Worm (Caenorhabditis elegans) whole organism, young adult: ENCODE measurements around the gene srbc-50.

Experiments
- B0019.2 ChIP-seq: fragments of 200-800 bp; sonication (Bioruptor generic); conservative IDR thresholded peaks from 2 replicates; pipeline ENCODE4 v1.3.6; 2022; ENCODE audit warnings: missing genetic modification reagents, missing genetic modification characterization, missing compliant biosample characterization
- B0035.1 ChIP-seq: sonication (generic microtip); optimal IDR thresholded peaks from 2 replicates; lab custom pipeline; 2016; ENCODE audit warnings: missing genetic modification characterization, mild to moderate bottlenecking, missing compliant biosample characterization, missing genotype, missing genetic modification reagents
- B0261.1 ChIP-seq: sonication (generic microtip); optimal IDR thresholded peaks from 2 replicates; lab custom pipeline; 2016; ENCODE audit warnings: mild to moderate bottlenecking, missing genetic modification characterization, moderate library complexity, missing compliant biosample characterization
- C17E4.6 ChIP-seq: fragments of 200-800 bp; sonication (Bioruptor generic); IDR thresholded peaks from 2 replicates; pipeline ENCODE4 v1.3.6; 2022; ENCODE audit warnings: missing genetic modification reagents, missing genetic modification characterization, missing compliant biosample characterization
- F22D6.2 ChIP-seq: sonication (generic microtip); optimal IDR thresholded peaks from 2 replicates; lab custom pipeline; 2016; ENCODE audit warnings: mild to moderate bottlenecking, missing genetic modification characterization, missing compliant biosample characterization
- F33H1.4 ChIP-seq: fragments of 200-800 bp; sonication (Bioruptor generic); IDR thresholded peaks from 2 replicates; pipeline ENCODE4 v1.3.6; 2022; ENCODE audit warnings: missing genetic modification reagents, missing genetic modification characterization, missing compliant biosample characterization
- F39B2.1 ChIP-seq: fragments of 200-800 bp; sonication (Bioruptor generic); IDR thresholded peaks from 2 replicates; pipeline ENCODE4 v1.3.6; 2022; ENCODE audit warnings: missing genetic modification reagents, missing genetic modification characterization, missing compliant biosample characterization
- K11D2.4 ChIP-seq: fragments of 200-800 bp; sonication (Bioruptor generic); IDR thresholded peaks from 2 replicates; pipeline ENCODE4 v1.3.6; 2022; ENCODE audit warnings: missing genetic modification reagents, missing genetic modification characterization, missing compliant biosample characterization
- K12H6.12 ChIP-seq: fragments of 200-800 bp; sonication (Bioruptor generic); optimal IDR thresholded peaks from 2 replicates; lab custom pipeline; 2018; ENCODE audit warnings: mild to moderate bottlenecking, missing genetic modification characterization, missing compliant biosample characterization
- T07F8.4 ChIP-seq: sonication (generic microtip); optimal IDR thresholded peaks from 2 replicates; lab custom pipeline; 2016; ENCODE audit warnings: mild to moderate bottlenecking, missing genetic modification characterization, moderate library complexity, missing compliant biosample characterization
- Y56A3A.18 ChIP-seq: fragments of 200-800 bp; sonication (Bioruptor generic); IDR thresholded peaks from 2 replicates; pipeline ENCODE4 v1.3.6; 2022; ENCODE audit warnings: missing genetic modification reagents, missing genetic modification characterization, missing compliant biosample characterization
- aptf-2 ChIP-seq: fragments of 200-800 bp; sonication (Bioruptor generic); conservative IDR thresholded peaks from 2 replicates; pipeline ENCODE4 v1.3.6; 2022; ENCODE audit warnings: missing genetic modification reagents, missing genetic modification characterization, missing compliant biosample characterization
- atf-7 ChIP-seq: sonication (generic microtip); optimal IDR thresholded peaks from 2 replicates; lab custom pipeline; 2017; ENCODE audit warnings: mild to moderate bottlenecking, missing genetic modification characterization, missing compliant biosample characterization
- athp-1 ChIP-seq: sonication (generic microtip); optimal IDR thresholded peaks from 2 replicates; lab custom pipeline; 2017; ENCODE audit warnings: mild to moderate bottlenecking, missing genetic modification characterization, missing compliant biosample characterization
- attf-6 ChIP-seq: fragments of 200-800 bp; sonication (Bioruptor generic); IDR thresholded peaks from 2 replicates; pipeline ENCODE4 v1.3.6; 2022; ENCODE audit warnings: missing genetic modification reagents, missing genetic modification characterization, missing compliant biosample characterization
- bed-2 ChIP-seq: fragments of 200-800 bp; sonication (Bioruptor generic); IDR thresholded peaks from 2 replicates; pipeline ENCODE4 v1.3.6; 2022; ENCODE audit warnings: missing genetic modification reagents, missing genetic modification characterization, missing compliant biosample characterization
- ceh-100 ChIP-seq: fragments of 200-800 bp; sonication (Bioruptor generic); IDR thresholded peaks from 2 replicates; pipeline ENCODE4 v1.3.6; 2022; ENCODE audit warnings: missing genetic modification reagents, missing genetic modification characterization, missing compliant biosample characterization
- ceh-27 ChIP-seq: fragments of 200-800 bp; sonication (Bioruptor generic); optimal IDR thresholded peaks from 2 replicates; lab custom pipeline; 2018; ENCODE audit warnings: mild to moderate bottlenecking, missing genetic modification characterization, moderate library complexity, missing compliant biosample characterization
- ceh-40 ChIP-seq: fragments of 200-800 bp; sonication (Bioruptor generic); IDR thresholded peaks from 2 replicates; pipeline ENCODE4 v1.3.6; 2022; ENCODE audit warnings: missing genetic modification characterization, missing compliant biosample characterization
- efl-1 ChIP-seq: fragments of 150-350 bp; optimal IDR thresholded peaks from 2 replicates; lab custom pipeline; 2014; ENCODE audit warnings: missing biosample characterization, missing genetic modification reagents, missing genetic modification characterization
- egl-18 ChIP-seq: fragments of 200-800 bp; sonication (Bioruptor generic); IDR thresholded peaks from 2 replicates; pipeline ENCODE4 v1.3.6; 2022; ENCODE audit warnings: missing genetic modification reagents, missing genetic modification characterization, missing compliant biosample characterization
- ets-4 ChIP-seq: fragments of 200-800 bp; sonication (Bioruptor generic); optimal IDR thresholded peaks from 2 replicates; lab custom pipeline; 2018; ENCODE audit warnings: mild to moderate bottlenecking, missing genetic modification characterization, missing compliant biosample characterization
- fkh-3 ChIP-seq: sonication (generic microtip); optimal IDR thresholded peaks from 2 replicates; lab custom pipeline; 2016; ENCODE audit warnings: mild to moderate bottlenecking, missing genetic modification characterization, missing compliant biosample characterization
- hlh-26 ChIP-seq: fragments of 200-800 bp; sonication (Bioruptor generic); conservative IDR thresholded peaks from 2 replicates; pipeline ENCODE4 v1.3.6; 2022; ENCODE audit warnings: missing genetic modification reagents, missing genetic modification characterization, missing compliant biosample characterization
- hrde-1 ChIP-seq: sonication (generic microtip); optimal IDR thresholded peaks from 2 replicates; lab custom pipeline; 2016; ENCODE audit warnings: missing genetic modification characterization, mild to moderate bottlenecking, missing compliant biosample characterization, moderate library complexity, missing genotype, missing genetic modification reagents, borderline replicate concordance
- hsf-1 ChIP-seq: fragments of 200-800 bp; sonication (Bioruptor generic); IDR thresholded peaks from 2 replicates; pipeline ENCODE4 v1.3.6; 2022; ENCODE audit warnings: missing genetic modification reagents, missing genetic modification characterization, missing compliant biosample characterization
- lag-1 ChIP-seq: fragments of 200-800 bp; sonication (Bioruptor generic); IDR thresholded peaks from 2 replicates; pipeline ENCODE4 v1.3.6; 2022; ENCODE audit warnings: missing genetic modification reagents, missing genetic modification characterization, missing compliant biosample characterization
- lin-26 ChIP-seq: fragments of 200-800 bp; sonication (Bioruptor generic); IDR thresholded peaks from 2 replicates; pipeline ENCODE4 v1.3.6; 2022; ENCODE audit warnings: missing genetic modification reagents, missing genetic modification characterization, missing compliant biosample characterization
- lin-54 ChIP-seq: fragments of 200-800 bp; sonication (Bioruptor generic); optimal IDR thresholded peaks from 2 replicates; lab custom pipeline; 2018; ENCODE audit warnings: mild to moderate bottlenecking, missing genetic modification characterization, missing compliant biosample characterization
- lsl-1 ChIP-seq: fragments of 200-800 bp; sonication (Bioruptor generic); optimal IDR thresholded peaks from 2 replicates; lab custom pipeline; 2018; ENCODE audit warnings: mild to moderate bottlenecking, missing genetic modification characterization, moderate library complexity, missing compliant biosample characterization
- madf-10 ChIP-seq: sonication (generic microtip); optimal IDR thresholded peaks from 2 replicates; lab custom pipeline; 2016; ENCODE audit warnings: mild to moderate bottlenecking, missing genetic modification characterization, missing compliant biosample characterization
- madf-6 ChIP-seq: fragments of 200-800 bp; sonication (Bioruptor generic); IDR thresholded peaks from 2 replicates; pipeline ENCODE4 v1.3.6; 2022; ENCODE audit warnings: missing genetic modification reagents, missing genetic modification characterization, missing compliant biosample characterization
- nfya-1 ChIP-seq: sonication (generic microtip); optimal IDR thresholded peaks from 2 replicates; lab custom pipeline; 2017; ENCODE audit warnings: antibody characterized with exemption, missing compliant biosample characterization, missing genetic modification characterization, borderline replicate concordance; ENCODE audit not compliant: insufficient read depth
- nhr-179 ChIP-seq: sonication (generic microtip); optimal IDR thresholded peaks from 2 replicates; lab custom pipeline; 2016; ENCODE audit warnings: mild to moderate bottlenecking, missing genetic modification characterization, missing compliant biosample characterization
- nhr-27 ChIP-seq: fragments of 200-800 bp; sonication (Bioruptor generic); optimal IDR thresholded peaks from 2 replicates; lab custom pipeline; 2018; ENCODE audit warnings: mild to moderate bottlenecking, missing genetic modification characterization, moderate library complexity, missing compliant biosample characterization
- nhr-80 ChIP-seq: sonication (generic microtip); optimal IDR thresholded peaks from 2 replicates; lab custom pipeline; 2016; ENCODE audit warnings: missing genetic modification characterization, missing compliant biosample characterization
- nhr-90 ChIP-seq: sonication (generic microtip); optimal IDR thresholded peaks from 2 replicates; lab custom pipeline; 2016; ENCODE audit warnings: missing genotype, mild to moderate bottlenecking, missing genetic modification characterization, missing compliant biosample characterization
- pha-4 ChIP-seq: fragments of 150-350 bp; sonication (generic microtip); optimal IDR thresholded peaks from 2 replicates; lab custom pipeline; 2014; ENCODE audit warnings: missing biosample characterization, missing genetic modification reagents, missing genetic modification characterization
- repo-1 ChIP-seq: sonication (generic microtip); optimal IDR thresholded peaks from 2 replicates; lab custom pipeline; 2017; ENCODE audit warnings: mild to moderate bottlenecking, missing genetic modification characterization, missing compliant biosample characterization
- snpc-1.1 ChIP-seq: sonication (generic microtip); optimal IDR thresholded peaks from 2 replicates; lab custom pipeline; 2017; ENCODE audit warnings: missing genetic modification characterization, mild to moderate bottlenecking, missing compliant biosample characterization, antibody characterized with exemption, moderate library complexity, missing genotype, missing genetic modification reagents; ENCODE audit not compliant: insufficient read depth
- snpc-3.4 ChIP-seq: sonication (generic microtip); optimal IDR thresholded peaks from 2 replicates; lab custom pipeline; 2017; ENCODE audit warnings: missing genetic modification characterization, mild to moderate bottlenecking, missing compliant biosample characterization, antibody characterized with exemption, moderate library complexity, missing genotype, missing genetic modification reagents
- sptf-2 ChIP-seq: fragments of 200-800 bp; sonication (Bioruptor generic); optimal IDR thresholded peaks from 2 replicates; lab custom pipeline; 2018; ENCODE audit warnings: mild to moderate bottlenecking, missing genetic modification characterization, missing compliant biosample characterization
- tbp1 ChIP-seq: fragments of 200-800 bp; sonication (Bioruptor generic); optimal IDR thresholded peaks from 2 replicates; lab custom pipeline; 2018; ENCODE audit warnings: mild to moderate bottlenecking, missing genetic modification characterization, missing compliant biosample characterization
- unc-62 ChIP-seq: fragments of 150-350 bp; optimal IDR thresholded peaks from 2 replicates; lab custom pipeline; 2014; ENCODE audit warnings: missing biosample characterization, missing genetic modification reagents, missing genetic modification characterization
- zim-3 ChIP-seq: sonication (generic microtip); optimal IDR thresholded peaks from 2 replicates; lab custom pipeline; 2017; ENCODE audit warnings: mild to moderate bottlenecking, missing genetic modification characterization, moderate library complexity, missing compliant biosample characterization
- ztf-22 ChIP-seq: fragments of 200-800 bp; sonication (Bioruptor generic); optimal IDR thresholded peaks from 2 replicates; lab custom pipeline; 2018; ENCODE audit warnings: mild to moderate bottlenecking, missing genetic modification characterization, moderate library complexity, missing compliant biosample characterization
- ztf-26 ChIP-seq: sonication (generic microtip); optimal IDR thresholded peaks from 2 replicates; lab custom pipeline; 2017; ENCODE audit warnings: missing genetic modification characterization, missing compliant biosample characterization

Gene srbc-50

DNA sequence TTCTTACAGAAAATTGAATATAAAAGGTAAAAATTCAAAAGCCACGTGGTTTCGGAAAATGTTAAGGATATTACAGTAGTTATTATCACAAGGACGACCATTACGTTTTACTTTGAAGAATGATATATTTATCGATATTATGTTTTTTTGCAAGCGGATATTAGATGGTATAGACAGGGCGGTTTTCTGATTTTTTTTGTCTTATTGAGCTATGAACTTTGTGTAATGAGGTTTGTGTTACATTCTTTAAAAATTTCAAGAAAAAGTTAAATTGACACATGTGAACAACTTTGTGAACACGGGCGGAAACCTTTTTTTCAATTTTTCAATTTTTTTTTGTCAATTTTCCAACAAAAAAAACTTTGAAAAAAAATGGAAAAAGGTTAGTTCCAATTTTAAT is at the start of gene srbc-50:
Gene srbc-50, minus strand, starts transcription at position 101 of the 400 bp plus-strand sequence.
- TF ChIP-seq ztf-22 (GFP tag; lab: Kevin White, UChicago) (no peak), fkh-3 (no peak), ceh-27 (GFP tag; lab: Kevin White, UChicago) (no peak), egl-18 (GFP tag; lab: Robert Waterston, UW) (no peak), tbp1 (GFP tag; lab: Kevin White, UChicago) (no peak), lsl-1 (GFP tag; lab: Kevin White, UChicago) (no peak), zim-3 (no peak), nhr-80 (no peak), nhr-90 (tag; lab: Kevin White, UChicago) (no peak), B0019.2 (GFP tag; lab: Robert Waterston, UW) (no peak), ztf-26 (tag; lab: Kevin White, UChicago) (no peak), ceh-100 (GFP tag; lab: Robert Waterston, UW) (no peak), lin-26 (GFP tag; lab: Robert Waterston, UW) (no peak), athp-1 (tag; lab: Kevin White, UChicago) (no peak), bed-2 (GFP tag; lab: Robert Waterston, UW) (no peak), K12H6.12 (tag; lab: Kevin White, UChicago) (no peak), B0261.1 (tag; lab: Kevin White, UChicago) (no peak), K11D2.4 (GFP tag; lab: Robert Waterston, UW) (no peak), madf-6 (GFP tag; lab: Robert Waterston, UW) (no peak), nhr-27 (no peak)

DNA sequence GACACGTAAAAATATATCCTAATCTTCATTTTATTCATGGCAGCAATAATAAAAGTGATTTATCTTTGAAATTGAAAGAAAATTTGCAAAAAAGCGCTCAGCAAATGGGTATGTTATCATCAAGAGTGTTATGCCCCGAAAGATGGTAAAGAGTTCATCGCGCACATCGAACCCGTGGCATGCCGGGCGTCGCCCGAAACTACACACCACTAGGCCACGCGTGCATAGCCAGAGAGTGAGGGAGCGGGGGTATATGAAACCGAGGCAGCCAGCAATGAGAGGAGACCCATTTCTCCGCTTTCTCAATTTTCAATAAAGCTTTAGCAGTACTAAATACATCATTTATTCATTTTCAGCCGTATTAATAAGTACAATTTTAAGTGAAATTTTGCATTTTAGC is 49.0 kb upstream of the srbc-50 start:
- TF ChIP-seq hrde-1 (tag; lab: Kevin White, UChicago) (peak; percentile 93), snpc-1.1 (tag; lab: Kevin White, UChicago) (peak; percentile 83), nhr-179 (tag; lab: Kevin White, UChicago) (peak; percentile 86), hsf-1 (GFP tag; lab: Robert Waterston, UW) (peak; percentile 67; the same call in 1 of the 2 replicates), unc-62 (GFP tag; lab: Kevin White, UChicago) (no peak), pha-4 (tag; lab: Kevin White, UChicago) (no peak), lin-26 (GFP tag; lab: Robert Waterston, UW) (peak; percentile 99), nfya-1 (tag; lab: Kevin White, UChicago) (no peak), atf-7 (peak; percentile 88), F22D6.2 (tag; lab: Kevin White, UChicago) (peak; percentile 67), lag-1 (GFP tag; lab: Robert Waterston, UW) (0 out of 2 replicates have a peak, but pooled peaks have one; percentile 63), bed-2 (GFP tag; lab: Robert Waterston, UW) (peak; percentile 85; the same call in 1 of the 2 replicates), efl-1 (GFP tag; lab: Kevin White, UChicago) (peak; percentile 34), attf-6 (GFP tag; lab: Robert Waterston, UW) (peak; percentile 85), hlh-26 (GFP tag; lab: Robert Waterston, UW) (0 out of 2 replicates have a peak, but pooled peaks have one; percentile 46), B0035.1 (peak; percentile 82), nhr-80 (peak; percentile 65), B0261.1 (tag; lab: Kevin White, UChicago) (peak; percentile 99), F33H1.4 (peak; percentile 52), sptf-2 (GFP tag; lab: Kevin White, UChicago) (peak; percentile 91), C17E4.6 (GFP tag; lab: Robert Waterston, UW) (peak; percentile 87), repo-1 (tag; lab: Kevin White, UChicago) (peak; percentile 93), aptf-2 (GFP tag; lab: Robert Waterston, UW) (0 out of 2 replicates have a peak, but pooled peaks have one; percentile 49), ceh-40 (GFP tag; lab: Robert Waterston, UW) (peak; percentile 94; the same call in 1 of the 2 replicates), lin-54 (GFP tag; lab: Kevin White, UChicago) (peak; percentile 84), Y56A3A.18 (GFP tag; lab: Robert Waterston, UW) (peak; percentile 91), snpc-3.4 (tag; lab: Kevin White, UChicago) (peak; percentile 93), F39B2.1 (GFP tag; lab: Robert Waterston, UW) (no peak), athp-1 (tag; lab: Kevin White, UChicago) (peak; percentile 96), T07F8.4 (tag; lab: Kevin White, UChicago) (peak; percentile 88), K11D2.4 (GFP tag; lab: Robert Waterston, UW) (peak; percentile 84), madf-10 (tag; lab: Kevin White, UChicago) (peak; percentile 87), ets-4 (GFP tag; lab: Kevin White, UChicago) (peak; percentile 90)
